ENCODE assay signal across 1 fruit fly cellular context in genomic region chr2L:11119966-11120517, dm6.
A peak's percentile ranks its signal among the peaks of the same experiment; 100 is the strongest.
TF ChIP-seq lines count a peak whose summit lies in the region.

Gene CG6230 (minus strand): TSS chr2L:11120319.

TF ChIP-seq in whole organism, embryonic, 481 proteins besides CTCF, POLR2A, EP300 and RAD21 (continued from another document and continues in another):
- TF ChIP-seq CG8359 (GFP tag; optimal IDR thresholded peaks at IDR 0.05; lab: Kevin White, UChicago; ENCODE audit: borderline replicate concordance) = no peak
- no peak for TF ChIP-seq CG14965 (GFP tag; optimal IDR thresholded peaks at IDR 0.05; lab: Kevin White, UChicago; ENCODE audit: borderline replicate concordance)
- no peak for TF ChIP-seq CG11398 (GFP tag; optimal IDR thresholded peaks at IDR 0.05; lab: Kevin White, UChicago)
- no peak for TF ChIP-seq CG12155 (GFP tag; optimal IDR thresholded peaks at IDR 0.05; lab: Kevin White, UChicago)
- TF ChIP-seq gro (GFP tag; optimal IDR thresholded peaks at IDR 0.05; lab: Kevin White, UChicago) = no peak
- no peak for TF ChIP-seq CG13424 (tag; optimal IDR thresholded peaks at IDR 0.05; lab: Kevin White, UChicago)
- peak; percentile 40 for TF ChIP-seq stwl (tag; optimal IDR thresholded peaks at IDR 0.05; lab: Kevin White, UChicago)
- TF ChIP-seq hbn (GFP tag; IDR thresholded peaks at IDR 0.05; lab: Robert Waterston, UW; ENCODE audit: partially characterized antibody) = peak; percentile 55; the same call in 1 of the 2 replicates
- no peak for TF ChIP-seq mirr (GFP tag; optimal IDR thresholded peaks at IDR 0.05; lab: Kevin White, UChicago)
- TF ChIP-seq CG14710 (tag; optimal IDR thresholded peaks at IDR 0.05; lab: Kevin White, UChicago) = peak; percentile 3
- TF ChIP-seq lab (GFP tag; optimal IDR thresholded peaks at IDR 0.05; lab: Kevin White, UChicago) = no peak
- no peak for TF ChIP-seq CG11456 (GFP tag; IDR thresholded peaks at IDR 0.05; lab: Robert Waterston, UW)
- no peak for TF ChIP-seq CG10654 (GFP tag; optimal IDR thresholded peaks at IDR 0.05; lab: Kevin White, UChicago)
- peak; percentile 33; the same call in 1 of the 3 replicates for TF ChIP-seq CG16813 (GFP tag; IDR thresholded peaks at IDR 0.05; lab: Robert Waterston, UW; ENCODE audit: partially characterized antibody)
- TF ChIP-seq tio (GFP tag; optimal IDR thresholded peaks at IDR 0.05; lab: Kevin White, UChicago) = no peak
- peak; percentile 78 for TF ChIP-seq Myb (GFP tag; optimal IDR thresholded peaks at IDR 0.05; lab: Kevin White, UChicago)
- TF ChIP-seq btn (GFP tag; optimal IDR thresholded peaks at IDR 0.05; lab: Kevin White, UChicago) = no peak
- TF ChIP-seq CG6654 (GFP tag; optimal IDR thresholded peaks at IDR 0.05; lab: Kevin White, UChicago) = no peak
- TF ChIP-seq CG3847 (GFP tag; IDR thresholded peaks at IDR 0.05; lab: Robert Waterston, UW) = no peak
- no peak for TF ChIP-seq bowl (GFP tag; IDR thresholded peaks at IDR 0.05; lab: Robert Waterston, UW)
- no peak for TF ChIP-seq CG1529 (GFP tag; optimal IDR thresholded peaks at IDR 0.05; lab: Kevin White, UChicago)
- TF ChIP-seq phol (tag; optimal IDR thresholded peaks at IDR 0.05; lab: Kevin White, UChicago) = peak; percentile 14
- TF ChIP-seq mam (GFP tag; optimal IDR thresholded peaks at IDR 0.05; lab: Kevin White, UChicago) = no peak
- no peak for TF ChIP-seq CG2712 (tag; optimal IDR thresholded peaks at IDR 0.05; lab: Kevin White, UChicago)
- no peak for TF ChIP-seq z (GFP tag; IDR thresholded peaks at IDR 0.05; lab: Robert Waterston, UW)
- TF ChIP-seq Nf-YA (GFP tag; IDR thresholded peaks at IDR 0.05; lab: Robert Waterston, UW) = no peak
- TF ChIP-seq YL-1 (GFP tag; optimal IDR thresholded peaks at IDR 0.05; lab: Kevin White, UChicago) = peak; percentile 66
- TF ChIP-seq Tbp (GFP tag; optimal IDR thresholded peaks at IDR 0.05; lab: Kevin White, UChicago) = no peak
- TF ChIP-seq CG17568 (GFP tag; optimal IDR thresholded peaks at IDR 0.05; lab: Kevin White, UChicago) = no peak
- no peak for TF ChIP-seq CG12236 (GFP tag; optimal IDR thresholded peaks at IDR 0.05; lab: Kevin White, UChicago)
- TF ChIP-seq CG9876 (GFP tag; optimal IDR thresholded peaks at IDR 0.05; lab: Kevin White, UChicago) = no peak
- no peak for TF ChIP-seq pan (optimal IDR thresholded peaks at IDR 0.05; lab: Kevin White, UChicago)
- no peak for TF ChIP-seq pan (GFP tag; optimal IDR thresholded peaks at IDR 0.05 in 1 of 2, IDR thresholded peaks at IDR 0.05 in 1 of 2)
- no peak for TF ChIP-seq cas (GFP tag; IDR thresholded peaks at IDR 0.05; lab: Robert Waterston, UW)
- no peak for TF ChIP-seq NFAT (GFP tag; IDR thresholded peaks at IDR 0.05; lab: Robert Waterston, UW)
- peak; percentile 54 for TF ChIP-seq pzg (GFP tag; optimal IDR thresholded peaks at IDR 0.05; lab: Kevin White, UChicago)
- no peak for TF ChIP-seq eyg (GFP tag; optimal IDR thresholded peaks at IDR 0.05; lab: Kevin White, UChicago)
- TF ChIP-seq CG9932 (GFP tag; IDR thresholded peaks at IDR 0.05; lab: Robert Waterston, UW) = no peak
- TF ChIP-seq Ravus (GFP tag; IDR thresholded peaks at IDR 0.05; lab: Robert Waterston, UW) = no peak
- TF ChIP-seq CG10209 (GFP tag; optimal IDR thresholded peaks at IDR 0.05; lab: Kevin White, UChicago) = no peak
- no peak for TF ChIP-seq gcm2 (GFP tag; optimal IDR thresholded peaks at IDR 0.05; lab: Kevin White, UChicago)
- no peak for TF ChIP-seq ems (GFP tag; optimal IDR thresholded peaks at IDR 0.05; lab: Kevin White, UChicago)
- peak; percentile 77 for TF ChIP-seq CG13287 (GFP tag; IDR thresholded peaks at IDR 0.05; lab: Robert Waterston, UW; ENCODE audit: partially characterized antibody)
- TF ChIP-seq NC2α (GFP tag; optimal IDR thresholded peaks at IDR 0.05; lab: Kevin White, UChicago) = no peak
- TF ChIP-seq CG9797 (GFP tag; optimal IDR thresholded peaks at IDR 0.05; lab: Kevin White, UChicago) = peak; percentile 18
- peak; percentile 71 for TF ChIP-seq Bgb (GFP tag; IDR thresholded peaks at IDR 0.05; lab: Robert Waterston, UW; ENCODE audit: partially characterized antibody)
- TF ChIP-seq jing (GFP tag; optimal IDR thresholded peaks at IDR 0.05; lab: Kevin White, UChicago) = no peak
- TF ChIP-seq Kr (GFP tag; optimal IDR thresholded peaks at IDR 0.05; lab: Kevin White, UChicago) = no peak
- TF ChIP-seq tx (GFP tag; optimal IDR thresholded peaks at IDR 0.05; lab: Kevin White, UChicago) = no peak
- no peak for TF ChIP-seq Hey (tag; optimal IDR thresholded peaks at IDR 0.05; lab: Kevin White, UChicago)
- TF ChIP-seq twi (tag; optimal IDR thresholded peaks at IDR 0.05; lab: Kevin White, UChicago) = no peak
- no peak for TF ChIP-seq CG17385 (GFP tag; optimal IDR thresholded peaks at IDR 0.05; lab: Kevin White, UChicago)
- peak; percentile 3 for TF ChIP-seq Sin3A (optimal IDR thresholded peaks at IDR 0.05; lab: Kevin White, UChicago)
- TF ChIP-seq CG15073 (GFP tag; optimal IDR thresholded peaks at IDR 0.05; lab: Kevin White, UChicago) = no peak
- no peak for TF ChIP-seq CG4328 (GFP tag; optimal IDR thresholded peaks at IDR 0.05; lab: Kevin White, UChicago)
- peak; percentile 18 for TF ChIP-seq gfzf (GFP tag; optimal IDR thresholded peaks at IDR 0.05; lab: Kevin White, UChicago)
- TF ChIP-seq CG6813 (GFP tag; optimal IDR thresholded peaks at IDR 0.05; lab: Kevin White, UChicago) = no peak
- TF ChIP-seq CG12104 (GFP tag; optimal IDR thresholded peaks at IDR 0.05; lab: Kevin White, UChicago) = no peak
- TF ChIP-seq CG32772 (GFP tag; IDR thresholded peaks at IDR 0.05; lab: Robert Waterston, UW) = no peak
- peak; percentile 70 for TF ChIP-seq nerfin-2 (GFP tag; IDR thresholded peaks at IDR 0.05; lab: Robert Waterston, UW; ENCODE audit: partially characterized antibody)
- no peak for TF ChIP-seq D19B (GFP tag; optimal IDR thresholded peaks at IDR 0.05; lab: Kevin White, UChicago)
- TF ChIP-seq Aef1 (GFP tag; IDR thresholded peaks at IDR 0.05; lab: Robert Waterston, UW) = no peak
- TF ChIP-seq CG4617 (GFP tag; optimal IDR thresholded peaks at IDR 0.05; lab: Kevin White, UChicago; ENCODE audit: borderline replicate concordance) = peak; percentile 59
- TF ChIP-seq CG13296 (GFP tag; optimal IDR thresholded peaks at IDR 0.05; lab: Kevin White, UChicago) = no peak
- TF ChIP-seq Vsx1 (GFP tag; optimal IDR thresholded peaks at IDR 0.05; lab: Kevin White, UChicago) = no peak
- TF ChIP-seq unc-4 (GFP tag; IDR thresholded peaks at IDR 0.05; lab: Robert Waterston, UW; ENCODE audit: partially characterized antibody) = peak; percentile 68
- TF ChIP-seq slou (GFP tag; optimal IDR thresholded peaks at IDR 0.05; lab: Kevin White, UChicago) = no peak
- TF ChIP-seq CG12659 (GFP tag; optimal IDR thresholded peaks at IDR 0.05; lab: Kevin White, UChicago) = no peak
- no peak for TF ChIP-seq sim (GFP tag; IDR thresholded peaks at IDR 0.05; lab: Robert Waterston, UW)
- TF ChIP-seq CG2678 (tag; optimal IDR thresholded peaks at IDR 0.05; lab: Kevin White, UChicago) = no peak
- no peak for TF ChIP-seq disco-r (GFP tag; optimal IDR thresholded peaks at IDR 0.05; lab: Kevin White, UChicago)
- TF ChIP-seq sr (GFP tag; IDR thresholded peaks at IDR 0.05; lab: Robert Waterston, UW) = no peak
- TF ChIP-seq Mes4 (GFP tag; optimal IDR thresholded peaks at IDR 0.05; lab: Kevin White, UChicago) = no peak
- TF ChIP-seq ranshi (GFP tag; IDR thresholded peaks at IDR 0.05; lab: Robert Waterston, UW) = no peak
- TF ChIP-seq ssp (GFP tag; IDR thresholded peaks at IDR 0.05; lab: Robert Waterston, UW) = no peak
- TF ChIP-seq wor (GFP tag; IDR thresholded peaks at IDR 0.05; lab: Robert Waterston, UW) = no peak
- no peak for TF ChIP-seq CG8281 (tag; optimal IDR thresholded peaks at IDR 0.05; lab: Kevin White, UChicago)
- no peak for TF ChIP-seq aop (GFP tag; IDR thresholded peaks at IDR 0.05; lab: Robert Waterston, UW)
- TF ChIP-seq CHES-1-like (GFP tag; optimal IDR thresholded peaks at IDR 0.05; lab: Kevin White, UChicago) = no peak
- TF ChIP-seq CG11247 (GFP tag; IDR thresholded peaks at IDR 0.05; lab: Robert Waterston, UW) = no peak
- TF ChIP-seq bbx (GFP tag; IDR thresholded peaks at IDR 0.05; lab: Robert Waterston, UW; ENCODE audit: partially characterized antibody) = peak; percentile 73
- TF ChIP-seq vvl (GFP tag; IDR thresholded peaks at IDR 0.05; lab: Robert Waterston, UW) = no peak
- TF ChIP-seq shn (GFP tag; optimal IDR thresholded peaks at IDR 0.05; lab: Kevin White, UChicago) = no peak
- peak; percentile 68; the same call in 2 of the 3 replicates for TF ChIP-seq CG6791 (GFP tag; IDR thresholded peaks at IDR 0.05; lab: Robert Waterston, UW; ENCODE audit: partially characterized antibody)
- TF ChIP-seq CG7556 (GFP tag; optimal IDR thresholded peaks at IDR 0.05; lab: Kevin White, UChicago) = no peak
- TF ChIP-seq CG7987 (GFP tag; optimal IDR thresholded peaks at IDR 0.05; lab: Kevin White, UChicago) = no peak
- TF ChIP-seq grn (GFP tag; optimal IDR thresholded peaks at IDR 0.05; lab: Kevin White, UChicago) = no peak
- TF ChIP-seq HLH4C (GFP tag; IDR thresholded peaks at IDR 0.05; lab: Robert Waterston, UW; ENCODE audit: partially characterized antibody) = peak; percentile 63
- no peak for TF ChIP-seq bigmax (GFP tag; optimal IDR thresholded peaks at IDR 0.05; lab: Kevin White, UChicago)
- no peak for TF ChIP-seq B-H1 (GFP tag; IDR thresholded peaks at IDR 0.05; lab: Robert Waterston, UW)
- no peak for TF ChIP-seq CG10462 (GFP tag; optimal IDR thresholded peaks at IDR 0.05; lab: Kevin White, UChicago)
- no peak for TF ChIP-seq sima (GFP tag; optimal IDR thresholded peaks at IDR 0.05; lab: Kevin White, UChicago)
- TF ChIP-seq sisA (GFP tag; IDR thresholded peaks at IDR 0.05; lab: Robert Waterston, UW) = no peak
- no peak for TF ChIP-seq Drgx (GFP tag; IDR thresholded peaks at IDR 0.05; lab: Robert Waterston, UW)
- no peak for TF ChIP-seq CG7928 (GFP tag; optimal IDR thresholded peaks at IDR 0.05; lab: Kevin White, UChicago)
- TF ChIP-seq CG14014 (GFP tag; IDR thresholded peaks at IDR 0.05; lab: Robert Waterston, UW) = no peak
- TF ChIP-seq Bteb2 (GFP tag; optimal IDR thresholded peaks at IDR 0.05; lab: Kevin White, UChicago) = no peak
- no peak for TF ChIP-seq prd (optimal IDR thresholded peaks at IDR 0.05; lab: Kevin White, UChicago)
- TF ChIP-seq prd (GFP tag; IDR thresholded peaks at IDR 0.05; lab: Robert Waterston, UW) = no peak; the same call in 2 of the 3 replicates
- peak; percentile 60 for TF ChIP-seq sna (GFP tag; IDR thresholded peaks at IDR 0.05; lab: Robert Waterston, UW; ENCODE audit: partially characterized antibody)
- no peak for TF ChIP-seq CG7839 (tag; optimal IDR thresholded peaks at IDR 0.05; lab: Kevin White, UChicago)
- no peak for TF ChIP-seq CG8924 (tag; optimal IDR thresholded peaks at IDR 0.05; lab: Kevin White, UChicago)
- TF ChIP-seq ci (GFP tag; IDR thresholded peaks at IDR 0.05; lab: Robert Waterston, UW) = peak; percentile 30; the same call in 1 of the 3 replicates
- TF ChIP-seq CG4707 (GFP tag; optimal IDR thresholded peaks at IDR 0.05; lab: Kevin White, UChicago) = no peak
- no peak for TF ChIP-seq slbo (GFP tag; IDR thresholded peaks at IDR 0.05; lab: Robert Waterston, UW)
- TF ChIP-seq pfk (GFP tag; optimal IDR thresholded peaks at IDR 0.05; lab: Kevin White, UChicago) = no peak
- no peak for TF ChIP-seq Antp (GFP tag; optimal IDR thresholded peaks at IDR 0.05; lab: Kevin White, UChicago)
- TF ChIP-seq CG12299 (tag; optimal IDR thresholded peaks at IDR 0.05; lab: Kevin White, UChicago) = no peak
- TF ChIP-seq CG16863 (GFP tag; optimal IDR thresholded peaks at IDR 0.05; lab: Kevin White, UChicago) = no peak
- TF ChIP-seq Hsf (GFP tag; optimal IDR thresholded peaks at IDR 0.05; lab: Kevin White, UChicago) = no peak
- no peak for TF ChIP-seq CG17328 (GFP tag; IDR thresholded peaks at IDR 0.05; lab: Robert Waterston, UW)
- TF ChIP-seq CG15269 (tag; optimal IDR thresholded peaks at IDR 0.05; lab: Kevin White, UChicago) = no peak
- no peak for TF ChIP-seq Nf-YC (tag; optimal IDR thresholded peaks at IDR 0.05; lab: Kevin White, UChicago)
- no peak for TF ChIP-seq CG1647 (GFP tag; optimal IDR thresholded peaks at IDR 0.05; lab: Kevin White, UChicago)
- TF ChIP-seq CG13894 (tag; optimal IDR thresholded peaks at IDR 0.05; lab: Kevin White, UChicago) = no peak
- TF ChIP-seq Dref (GFP tag; IDR thresholded peaks at IDR 0.05; lab: Robert Waterston, UW) = peak; percentile 86
- TF ChIP-seq CG15479 (GFP tag; optimal IDR thresholded peaks at IDR 0.05; lab: Kevin White, UChicago) = no peak
- no peak for TF ChIP-seq CG11085 (GFP tag; IDR thresholded peaks at IDR 0.05; lab: Robert Waterston, UW)
- no peak for TF ChIP-seq maf-S (GFP tag; optimal IDR thresholded peaks at IDR 0.05; lab: Kevin White, UChicago)
- TF ChIP-seq row (GFP tag; IDR thresholded peaks at IDR 0.05; lab: Robert Waterston, UW) = no peak
- TF ChIP-seq Fer3 (tag; optimal IDR thresholded peaks at IDR 0.05; lab: Kevin White, UChicago) = no peak
- no peak for TF ChIP-seq CG12219 (GFP tag; optimal IDR thresholded peaks at IDR 0.05; lab: Kevin White, UChicago)
- no peak for TF ChIP-seq tin (GFP tag; optimal IDR thresholded peaks at IDR 0.05; lab: Kevin White, UChicago)
- TF ChIP-seq CG5245 (GFP tag; optimal IDR thresholded peaks at IDR 0.05; lab: Kevin White, UChicago) = no peak
- TF ChIP-seq bcd (GFP tag; optimal IDR thresholded peaks at IDR 0.05; lab: Kevin White, UChicago) = no peak
- no peak for TF ChIP-seq hkb (optimal IDR thresholded peaks at IDR 0.05; lab: Kevin White, UChicago)
- no peak for TF ChIP-seq hkb (GFP tag; IDR thresholded peaks at IDR 0.05; lab: Robert Waterston, UW)
- TF ChIP-seq Dbx (GFP tag; IDR thresholded peaks at IDR 0.05; lab: Robert Waterston, UW) = no peak
- no peak for TF ChIP-seq Camta (GFP tag; optimal IDR thresholded peaks at IDR 0.05; lab: Kevin White, UChicago)
- no peak for TF ChIP-seq Eip74EF (GFP tag; optimal IDR thresholded peaks at IDR 0.05; lab: Kevin White, UChicago)
- no peak for TF ChIP-seq Fer2 (tag; optimal IDR thresholded peaks at IDR 0.05; lab: Kevin White, UChicago)
- TF ChIP-seq CG3281 (GFP tag; optimal IDR thresholded peaks at IDR 0.05; lab: Kevin White, UChicago) = no peak
- TF ChIP-seq nmo (GFP tag; optimal IDR thresholded peaks at IDR 0.05; lab: Kevin White, UChicago) = peak; percentile 9
- no peak for TF ChIP-seq Trl (optimal IDR thresholded peaks at IDR 0.05; lab: Kevin White, UChicago)
- TF ChIP-seq Trl (GFP tag; optimal IDR thresholded peaks at IDR 0.05; lab: Kevin White, UChicago) = no peak
- no peak for TF ChIP-seq CG18764 (GFP tag; optimal IDR thresholded peaks at IDR 0.05; lab: Kevin White, UChicago)
- no peak for TF ChIP-seq CG11723 (GFP tag; optimal IDR thresholded peaks at IDR 0.05; lab: Kevin White, UChicago)
- TF ChIP-seq Sry-β (GFP tag; optimal IDR thresholded peaks at IDR 0.05; lab: Kevin White, UChicago) = no peak
